Worm (Caenorhabditis elegans): ENCODE results near the gene fbxa-4.

DNA sequence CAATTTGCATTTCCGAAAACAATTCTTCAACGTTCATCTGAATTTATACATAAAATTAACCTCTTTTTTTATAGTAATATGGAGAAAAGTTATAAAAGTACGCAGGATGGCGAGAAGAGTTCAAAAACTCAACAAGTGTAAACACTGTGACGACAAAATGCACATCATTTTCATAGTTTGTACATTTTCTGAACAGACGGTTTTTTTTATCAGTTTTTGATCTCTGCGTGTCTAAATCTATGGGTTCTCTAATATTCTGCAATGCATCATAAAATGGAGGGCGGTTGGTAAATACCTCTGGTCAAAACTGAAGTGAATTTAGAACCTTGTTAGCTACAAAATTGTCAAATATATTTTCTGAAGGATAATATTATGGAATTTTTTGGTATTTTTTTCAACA lies at the start of gene fbxa-4:
- no peak for TF ChIP-seq aly-2 (tag; optimal IDR thresholded peaks at IDR 0.05)
- TF ChIP-seq elt-3 (tag; optimal IDR thresholded peaks at IDR 0.05), result no peak
- no peak for TF ChIP-seq tbx-2 (tag; optimal IDR thresholded peaks at IDR 0.05)
- no peak for TF ChIP-seq lin-39 (tag; optimal IDR thresholded peaks at IDR 0.05)
- TF ChIP-seq nhr-67 (tag; optimal IDR thresholded peaks at IDR 0.05), result no peak
- TF ChIP-seq ZK546.5 (tag; optimal IDR thresholded peaks at IDR 0.05), result no peak
- TF ChIP-seq nhr-76 (tag; optimal IDR thresholded peaks at IDR 0.05), result no peak
- TF ChIP-seq pqm-1 (tag; optimal IDR thresholded peaks at IDR 0.05), result peak; percentile 70
- no peak for TF ChIP-seq ceh-28 (tag; optimal IDR thresholded peaks at IDR 0.05)
- TF ChIP-seq ama-1 (optimal IDR thresholded peaks at IDR 0.05), result no peak
- no peak for TF ChIP-seq egl-27 (tag; optimal IDR thresholded peaks at IDR 0.05)
